Fruit fly (Drosophila melanogaster): ENCODE measurements around the gene CG42554.
A peak's percentile ranks its signal among the peaks of the same experiment; 100 is the strongest.

Gene CG42554

dm6 chr3L:787635-788034, 47.8 kb upstream of the CG42554 start (continued):
- no peak for TF ChIP-seq fd59A (GFP tag; optimal IDR thresholded peaks at IDR 0.05)
- peak; percentile 96 for TF ChIP-seq CG8119 (GFP tag; IDR thresholded peaks at IDR 0.05)
- TF ChIP-seq Ets21C (GFP tag; optimal IDR thresholded peaks at IDR 0.05): no peak
- TF ChIP-seq CG1621 (tag; optimal IDR thresholded peaks at IDR 0.05): no peak
- TF ChIP-seq Ets96B (tag; optimal IDR thresholded peaks at IDR 0.05): no peak
- TF ChIP-seq CG10669 (GFP tag; optimal IDR thresholded peaks at IDR 0.05): no peak
- peak; percentile 6 for TF ChIP-seq CG8632 (GFP tag; optimal IDR thresholded peaks at IDR 0.05)
- TF ChIP-seq CG6808 (GFP tag; optimal IDR thresholded peaks at IDR 0.05): no peak
- TF ChIP-seq acj6 (GFP tag; optimal IDR thresholded peaks at IDR 0.05): peak; percentile 60
- TF ChIP-seq salr (GFP tag; optimal IDR thresholded peaks at IDR 0.05): peak in 1 of 2 experiments; percentile 79
- peak; percentile 23 for TF ChIP-seq Hr38 (GFP tag; optimal IDR thresholded peaks at IDR 0.05)
- peak; percentile 34 for TF ChIP-seq Eip75B (GFP tag; optimal IDR thresholded peaks at IDR 0.05)
- peak; percentile 91 for TF ChIP-seq Lpt (GFP tag; optimal IDR thresholded peaks at IDR 0.05)
- peak; percentile 89 for TF ChIP-seq Eip78C (GFP tag)
- TF ChIP-seq svp (GFP tag): no peak

- TF ChIP-seq Sox15 (GFP tag; optimal IDR thresholded peaks at IDR 0.05) (no peak), CG8632 (GFP tag; optimal IDR thresholded peaks at IDR 0.05) (no peak), CG6163 (GFP tag; IDR thresholded peaks at IDR 0.05) (0 out of 3 replicates have a peak, but pooled peaks have one; percentile 32), Eip93F (GFP tag; optimal IDR thresholded peaks at IDR 0.05) (no peak), Eip75B (GFP tag; optimal IDR thresholded peaks at IDR 0.05) (no peak), Sox14 (GFP tag; optimal IDR thresholded peaks at IDR 0.05) (peak; percentile 1), Hr39 (GFP tag; optimal IDR thresholded peaks at IDR 0.05) (no peak), lz (GFP tag; optimal IDR thresholded peaks at IDR 0.05) (no peak), CG9139 (GFP tag; optimal IDR thresholded peaks at IDR 0.05) (no peak), acj6 (GFP tag; optimal IDR thresholded peaks at IDR 0.05) (peak; percentile 1), esn (GFP tag; optimal IDR thresholded peaks at IDR 0.05) (no peak), spab (GFP tag; optimal IDR thresholded peaks at IDR 0.05) (no peak), salr (GFP tag; optimal IDR thresholded peaks at IDR 0.05) (no peak), CG3919 (GFP tag; optimal IDR thresholded peaks at IDR 0.05) (no peak), fkh (GFP tag; optimal IDR thresholded peaks at IDR 0.05) (no peak), CG7368 (GFP tag; optimal IDR thresholded peaks at IDR 0.05) (no peak), CG1621 (tag; optimal IDR thresholded peaks at IDR 0.05) (no peak), CG16779 (tag; optimal IDR thresholded peaks at IDR 0.05) (no peak), Ets21C (GFP tag; optimal IDR thresholded peaks at IDR 0.05) (no peak), net (GFP tag; optimal IDR thresholded peaks at IDR 0.05) (no peak), CG10631 (GFP tag; optimal IDR thresholded peaks at IDR 0.05) (no peak), achi (GFP tag; optimal IDR thresholded peaks at IDR 0.05) (no peak), CG6808 (GFP tag; optimal IDR thresholded peaks at IDR 0.05) (no peak), Met (GFP tag; optimal IDR thresholded peaks at IDR 0.05) (no peak), cyc (GFP tag; optimal IDR thresholded peaks at IDR 0.05) (no peak), Eip78C (GFP tag) (peak; percentile 29), OdsH (GFP tag; optimal IDR thresholded peaks at IDR 0.05) (peak; percentile 18), CG4318 (GFP tag; optimal IDR thresholded peaks at IDR 0.05) (peak; percentile 20), Hr4 (GFP tag; optimal IDR thresholded peaks at IDR 0.05) (peak; percentile 56), CG11762 (GFP tag; optimal IDR thresholded peaks at IDR 0.05; ENCODE audit: insufficient read depth) (no peak), CG11902 (GFP tag; optimal IDR thresholded peaks at IDR 0.05) (no peak), Hr38 (GFP tag; optimal IDR thresholded peaks at IDR 0.05) (no peak), pdm3 (GFP tag; optimal IDR thresholded peaks at IDR 0.05) (no peak), CG15336 (GFP tag; IDR thresholded peaks at IDR 0.05) (0 out of 2 replicates have a peak, but pooled peaks have one; percentile 28), Lpt (GFP tag; optimal IDR thresholded peaks at IDR 0.05) (peak; percentile 25), Ets96B (tag; optimal IDR thresholded peaks at IDR 0.05) (no peak), CG32006 (GFP tag; optimal IDR thresholded peaks at IDR 0.05) (peak; percentile 63), topi (GFP tag; optimal IDR thresholded peaks at IDR 0.05) (no peak), CG8319 (GFP tag; optimal IDR thresholded peaks at IDR 0.05) (no peak), eg (GFP tag; IDR thresholded peaks at IDR 0.05) (no peak), CG34406 (GFP tag; optimal IDR thresholded peaks at IDR 0.05) (no peak), Blimp-1 (GFP tag; optimal IDR thresholded peaks at IDR 0.05) (no peak), CG3032 (tag; optimal IDR thresholded peaks at IDR 0.05) (no peak), CG6854 (GFP tag; optimal IDR thresholded peaks at IDR 0.05) (no peak), vri (GFP tag; optimal IDR thresholded peaks at IDR 0.05) (no peak), CG11294 (GFP tag; IDR thresholded peaks at IDR 0.05) (no peak)
These were observed 46.5 kb upstream of the CG42554 start for dm6 chr3L:788961-789360.

Data from whole organism, prepupa.